Worm (Caenorhabditis elegans) whole organism, L4/young adult: ENCODE results near the gene snf-6.

Source experiments
- W03F9.2 ChIP-seq: fragments of 150-350 bp; optimal IDR thresholded peaks from 2 replicates; lab custom pipeline; 2014; ENCODE audit warnings: missing biosample characterization, missing genetic modification characterization
- him-1 ChIP-seq: sonication (generic microtip); optimal IDR thresholded peaks from 2 replicates; lab custom pipeline; 2016; ENCODE audit warnings: missing genotype, missing genetic modification reagents, missing genetic modification characterization, missing compliant biosample characterization

ce11 chrIII:1578566-1578965, 45.9 kb upstream of the snf-6 start:
- TF ChIP-seq W03F9.2 (no peak), him-1 (tag; lab: Kevin White, UChicago) (no peak)
